Fruit fly (Drosophila melanogaster): ENCODE data around the gene vap.

DNA sequence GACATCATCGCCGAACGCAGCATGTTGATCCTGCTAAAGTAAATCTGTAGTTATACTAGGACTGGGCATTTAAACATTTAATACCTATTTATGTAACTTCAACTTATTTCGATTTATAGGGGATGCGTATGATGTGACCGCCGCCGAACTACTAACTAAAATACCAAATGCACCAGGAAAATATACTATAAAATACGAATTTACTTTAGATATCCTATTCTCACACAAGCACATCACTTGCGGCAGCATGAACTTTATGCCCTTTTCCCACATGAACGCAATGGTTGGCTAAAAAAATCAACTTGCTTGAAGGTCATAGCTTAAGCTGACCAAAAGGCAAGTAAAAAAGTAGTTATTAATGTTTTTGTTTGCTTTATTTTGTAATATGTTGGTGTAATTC lies 19.0 kb downstream of the vap start, which contains the start of gene ND-20:
- TF ChIP-seq cnc (optimal IDR thresholded peaks at IDR 0.05) (no peak), CG33017 (tag; optimal IDR thresholded peaks at IDR 0.05) (no peak), bab1 (GFP tag; optimal IDR thresholded peaks at IDR 0.05) (peak; percentile 18), Hr96 (GFP tag; optimal IDR thresholded peaks at IDR 0.05) (no peak), CG11617 (GFP tag; optimal IDR thresholded peaks at IDR 0.05) (no peak), CG14711 (tag; optimal IDR thresholded peaks at IDR 0.05) (peak; percentile 32), CG12768 (GFP tag; optimal IDR thresholded peaks at IDR 0.05) (no peak), tj (GFP tag; optimal IDR thresholded peaks at IDR 0.05) (no peak), toe (GFP tag; optimal IDR thresholded peaks at IDR 0.05) (no peak)

Measured in whole organism, adult.